Fruit fly (Drosophila melanogaster) whole organism, prepupa: ENCODE results near the gene Ugt36E1.
A peak's percentile ranks its signal among the peaks of the same experiment; 100 is the strongest.

Experiments
- Blimp-1 ChIP-seq: fragments of 200-800 bp; sonication (Bioruptor generic); optimal IDR thresholded peaks from 3 replicates; lab custom pipeline; 2017; ENCODE audit warnings: missing biosample characterization, missing genetic modification characterization, mild to moderate bottlenecking, moderate library complexity, missing genetic modification reagents
- CG10631 ChIP-seq: fragments of 200-800 bp; sonication (Bioruptor generic); optimal IDR thresholded peaks from 2 replicates; lab custom pipeline; 2016; ENCODE audit warnings: missing biosample characterization, missing genetic modification characterization
- CG11294 ChIP-seq: fragments of 200-800 bp; sonication (Bioruptor generic); IDR thresholded peaks from 2 replicates; pipeline ENCODE4 v1.3.6; 2022; ENCODE audit warnings: missing biosample characterization, missing genetic modification characterization
- CG1621 ChIP-seq: fragments of 200-800 bp; sonication (Bioruptor generic); optimal IDR thresholded peaks from 3 replicates; lab custom pipeline; 2018; ENCODE audit warnings: missing biosample characterization, mild to moderate bottlenecking, missing genetic modification characterization
- CG16779 ChIP-seq: fragments of 200-800 bp; sonication (Bioruptor generic); optimal IDR thresholded peaks from 3 replicates; lab custom pipeline; 2017; ENCODE audit warnings: missing biosample characterization, mild to moderate bottlenecking, missing genetic modification characterization
- CG34406 ChIP-seq: fragments of 200-800 bp; sonication (Bioruptor generic); optimal IDR thresholded peaks from 3 replicates; lab custom pipeline; 2016; ENCODE audit warnings: missing biosample characterization, missing genetic modification characterization
- CG3919 ChIP-seq: fragments of 200-800 bp; sonication (Bioruptor generic); optimal IDR thresholded peaks from 3 replicates; lab custom pipeline; 2016; ENCODE audit warnings: missing biosample characterization, missing genetic modification characterization
- CG4318 ChIP-seq: fragments of 200-800 bp; sonication (Bioruptor generic); optimal IDR thresholded peaks from 3 replicates; lab custom pipeline; 2017; ENCODE audit warnings: missing biosample characterization, mild to moderate bottlenecking, missing genetic modification characterization
- CG6163 ChIP-seq: fragments of 200-800 bp; sonication (Bioruptor generic); IDR thresholded peaks from 3 replicates; pipeline ENCODE4 v1.3.6; 2022; ENCODE audit warnings: missing biosample characterization, missing genetic modification characterization
- CG6792 ChIP-seq: fragments of 200-800 bp; sonication (Bioruptor generic); optimal IDR thresholded peaks from 3 replicates; lab custom pipeline; 2016; ENCODE audit warnings: missing biosample characterization, missing genetic modification characterization
- CG6854 ChIP-seq: fragments of 200-800 bp; sonication (Bioruptor generic); optimal IDR thresholded peaks from 2 replicates; lab custom pipeline; 2017; ENCODE audit warnings: missing biosample characterization, mild to moderate bottlenecking, missing genetic modification characterization
- CG7368 ChIP-seq: fragments of 200-800 bp; sonication (Bioruptor generic); optimal IDR thresholded peaks from 3 replicates; lab custom pipeline; 2016; ENCODE audit warnings: missing biosample characterization, missing genetic modification characterization
- CG8319 ChIP-seq: fragments of 200-800 bp; sonication (Bioruptor generic); optimal IDR thresholded peaks from 3 replicates; lab custom pipeline; 2016; ENCODE audit warnings: missing biosample characterization, missing genetic modification characterization
- CG9139 ChIP-seq: fragments of 200-800 bp; sonication (Bioruptor generic); optimal IDR thresholded peaks from 3 replicates; lab custom pipeline; 2017; ENCODE audit warnings: missing biosample characterization, mild to moderate bottlenecking, missing genetic modification characterization
- Eip75B ChIP-seq: fragments of 200-800 bp; sonication (Bioruptor generic); optimal IDR thresholded peaks from 3 replicates; lab custom pipeline; 2016; ENCODE audit warnings: missing biosample characterization, missing genetic modification characterization
- Eip93F ChIP-seq: fragments of 200-800 bp; sonication (Bioruptor generic); optimal IDR thresholded peaks from 2 replicates; lab custom pipeline; 2016; ENCODE audit warnings: missing biosample characterization, mild to moderate bottlenecking, missing genetic modification characterization
- Ets21C ChIP-seq: fragments of 200-800 bp; sonication (Bioruptor generic); optimal IDR thresholded peaks from 3 replicates; lab custom pipeline; 2016; ENCODE audit warnings: missing biosample characterization, missing genetic modification characterization
- Hr38 ChIP-seq: sonication (Bioruptor generic); optimal IDR thresholded peaks from 2 replicates; lab custom pipeline; 2016; ENCODE audit warnings: missing biosample characterization, missing genetic modification characterization
- Hr39 ChIP-seq: fragments of 200-800 bp; sonication (Bioruptor generic); optimal IDR thresholded peaks from 2 replicates; lab custom pipeline; 2016; ENCODE audit warnings: missing biosample characterization, missing genetic modification characterization
- Met ChIP-seq: fragments of 200-800 bp; sonication (Bioruptor generic); optimal IDR thresholded peaks from 3 replicates; lab custom pipeline; 2016; ENCODE audit warnings: missing biosample characterization, missing genetic modification characterization
- OdsH ChIP-seq: fragments of 200-800 bp; sonication (Bioruptor generic); optimal IDR thresholded peaks from 3 replicates; lab custom pipeline; 2016; ENCODE audit warnings: missing biosample characterization, missing genetic modification characterization
- Sox14 ChIP-seq: fragments of 200-800 bp; sonication (Bioruptor generic); optimal IDR thresholded peaks from 3 replicates; lab custom pipeline; 2016; ENCODE audit warnings: missing biosample characterization, missing genetic modification characterization
- Sox15 ChIP-seq: fragments of 200-800 bp; sonication (Bioruptor generic); optimal IDR thresholded peaks from 3 replicates; lab custom pipeline; 2016; ENCODE audit warnings: missing biosample characterization, missing genetic modification characterization
- achi ChIP-seq: fragments of 200-800 bp; sonication (Bioruptor generic); optimal IDR thresholded peaks from 3 replicates; lab custom pipeline; 2016; ENCODE audit warnings: missing biosample characterization, missing genetic modification characterization
- cyc ChIP-seq: fragments of 200-800 bp; sonication (Bioruptor generic); optimal IDR thresholded peaks from 3 replicates; lab custom pipeline; 2016; ENCODE audit warnings: missing biosample characterization, missing genetic modification characterization
- dsx ChIP-seq: fragments of 200-800 bp; optimal IDR thresholded peaks from 3 replicates; lab custom pipeline; 2019; ENCODE audit warnings: missing biosample characterization, mild to moderate bottlenecking, missing genetic modification characterization, moderate library complexity; ENCODE audit not compliant: poor library complexity, severe bottlenecking
- eg ChIP-seq: fragments of 200-800 bp; sonication (Bioruptor generic); IDR thresholded peaks from 3 replicates; pipeline ENCODE4 v1.3.6; 2022; ENCODE audit warnings: missing biosample characterization, missing genetic modification characterization
- esn ChIP-seq: fragments of 200-800 bp; sonication (Bioruptor generic); optimal IDR thresholded peaks from 2 replicates; lab custom pipeline; 2016; ENCODE audit warnings: missing biosample characterization, mild to moderate bottlenecking, missing genetic modification characterization, moderate library complexity
- fd59A ChIP-seq: fragments of 200-800 bp; sonication (Bioruptor generic); optimal IDR thresholded peaks from 2 replicates; lab custom pipeline; 2017; ENCODE audit warnings: missing biosample characterization, mild to moderate bottlenecking, missing genetic modification characterization, missing genetic modification reagents
- fd85E ChIP-seq: fragments of 200-800 bp; sonication (Bioruptor generic); optimal IDR thresholded peaks from 3 replicates; lab custom pipeline; 2016; ENCODE audit warnings: missing biosample characterization, missing genetic modification characterization
- fkh ChIP-seq: fragments of 200-800 bp; sonication (Bioruptor generic); optimal IDR thresholded peaks from 3 replicates; lab custom pipeline; 2017; ENCODE audit warnings: missing biosample characterization, mild to moderate bottlenecking, missing genetic modification characterization, moderate library complexity
- lz ChIP-seq: fragments of 200-800 bp; sonication (Bioruptor generic); optimal IDR thresholded peaks from 3 replicates; lab custom pipeline; 2016; ENCODE audit warnings: missing biosample characterization, missing genetic modification characterization
- spab ChIP-seq: fragments of 200-800 bp; sonication (Bioruptor generic); optimal IDR thresholded peaks from 2 replicates; lab custom pipeline; 2017; ENCODE audit warnings: missing biosample characterization, mild to moderate bottlenecking, missing genetic modification characterization, missing genetic modification reagents
- ss ChIP-seq, 2 experiments: fragments of 200-800 bp; sonication (Bioruptor generic); optimal IDR thresholded peaks; 2 replicates in 1 of 2; 3 replicates in 1 of 2; lab custom pipeline; 2017 to 2018; ENCODE audit warnings: mild to moderate bottlenecking in 2 of 2, missing biosample characterization in 2 of 2, missing genetic modification characterization in 2 of 2, moderate library complexity in 1 of 2
- svp ChIP-seq: fragments of 200-800 bp; sonication (Bioruptor generic); peaks from one replicate; lab custom pipeline; 2016; ENCODE audit warnings: missing biosample characterization, missing genetic modification characterization
- topi ChIP-seq: fragments of 200-800 bp; sonication (Bioruptor generic); optimal IDR thresholded peaks from 3 replicates; lab custom pipeline; 2016; ENCODE audit warnings: missing biosample characterization, missing genetic modification characterization

Gene Ugt36E1

DNA sequence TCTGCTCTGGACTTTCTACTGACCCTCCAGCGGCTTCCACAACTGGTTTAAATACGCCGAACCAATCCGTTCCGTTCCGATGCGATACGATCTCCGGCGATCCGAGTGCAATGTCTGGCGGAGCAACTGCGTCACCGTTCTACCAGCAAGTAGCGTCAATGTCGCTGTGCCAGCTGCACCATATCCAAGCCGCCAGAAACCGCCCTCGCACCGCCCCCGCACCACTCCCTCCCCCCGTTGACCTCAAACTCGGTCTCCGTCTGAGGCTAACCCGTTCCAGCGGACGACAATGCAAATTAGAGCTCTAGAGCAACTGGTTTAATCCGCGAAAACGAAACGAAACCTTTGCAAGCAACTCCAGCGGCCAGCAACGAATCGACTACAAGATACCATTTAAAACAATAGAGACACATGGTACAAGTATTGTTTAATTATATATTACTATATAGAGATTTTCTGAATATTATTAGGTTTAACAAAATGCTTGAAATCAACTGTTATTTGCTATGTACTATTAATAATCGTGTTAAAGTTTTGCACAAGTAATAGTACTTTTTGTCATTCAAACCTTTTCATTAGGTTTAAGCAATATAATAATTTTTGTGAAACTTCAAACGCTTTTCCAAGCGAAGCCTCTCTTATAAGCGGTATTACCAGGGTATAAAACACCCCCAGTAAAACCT lies 15.5 kb upstream of the Ugt36E1 start, which contains the start of the genes CG10570 and CG42502 (continued):
- peak; percentile 48 for TF ChIP-seq CG34406 (GFP tag; lab: Kevin White, UChicago)
- no peak for TF ChIP-seq fkh (GFP tag; lab: Kevin White, UChicago)
- no peak for TF ChIP-seq fd59A
- peak; percentile 33 for TF ChIP-seq dsx
- TF ChIP-seq topi (GFP tag; lab: Kevin White, UChicago): peak; percentile 17
- TF ChIP-seq lz (GFP tag; lab: Kevin White, UChicago): no peak
- TF ChIP-seq Blimp-1: no peak
- no peak for TF ChIP-seq Hr38 (GFP tag; lab: Kevin White, UChicago)
- no peak for TF ChIP-seq Hr39 (GFP tag; lab: Kevin White, UChicago)
- TF ChIP-seq CG7368 (GFP tag; lab: Kevin White, UChicago): no peak
- no peak for TF ChIP-seq Eip93F
- no peak for TF ChIP-seq CG8319 (GFP tag; lab: Kevin White, UChicago)
- TF ChIP-seq CG1621: peak; percentile 93
- TF ChIP-seq fd85E (GFP tag; lab: Kevin White, UChicago): no peak

DNA sequence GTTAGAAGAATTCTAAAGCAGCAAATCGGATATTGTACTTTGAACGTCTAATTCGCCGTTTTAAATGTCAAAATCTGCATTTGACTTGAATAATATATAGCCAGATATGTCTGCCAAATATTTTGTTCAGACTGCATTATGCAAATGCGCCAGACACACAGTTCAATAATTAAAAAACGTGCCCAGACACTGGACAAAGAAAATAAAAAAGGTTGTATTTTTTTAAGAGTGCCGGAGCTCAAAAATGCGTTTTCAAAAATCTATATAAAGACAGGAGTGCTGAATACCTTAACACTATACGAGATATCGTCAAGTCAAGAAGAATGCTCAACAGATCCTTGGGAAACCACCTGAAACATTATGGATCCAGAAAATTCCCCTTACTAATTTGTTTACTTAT lies 14.2 kb upstream of the Ugt36E1 start, which contains the start of the genes CG17325 and CG42305:
TSS of gene CG17325 (plus strand) at position 301 of the 400 bp plus-strand sequence.
TSS of gene CG42305 (plus strand) at position 301 of the 400 bp plus-strand sequence.
- no peak for TF ChIP-seq CG10631 (GFP tag; lab: Kevin White, UChicago)
- TF ChIP-seq CG6792 (GFP tag; lab: Kevin White, UChicago): no peak
- no peak for TF ChIP-seq OdsH
- no peak for TF ChIP-seq fkh (GFP tag; lab: Kevin White, UChicago)
- TF ChIP-seq CG4318: no peak
- no peak for TF ChIP-seq Hr38 (GFP tag; lab: Kevin White, UChicago)
- TF ChIP-seq Sox15: no peak
- TF ChIP-seq, all 60 proteins: peak for 0

DNA sequence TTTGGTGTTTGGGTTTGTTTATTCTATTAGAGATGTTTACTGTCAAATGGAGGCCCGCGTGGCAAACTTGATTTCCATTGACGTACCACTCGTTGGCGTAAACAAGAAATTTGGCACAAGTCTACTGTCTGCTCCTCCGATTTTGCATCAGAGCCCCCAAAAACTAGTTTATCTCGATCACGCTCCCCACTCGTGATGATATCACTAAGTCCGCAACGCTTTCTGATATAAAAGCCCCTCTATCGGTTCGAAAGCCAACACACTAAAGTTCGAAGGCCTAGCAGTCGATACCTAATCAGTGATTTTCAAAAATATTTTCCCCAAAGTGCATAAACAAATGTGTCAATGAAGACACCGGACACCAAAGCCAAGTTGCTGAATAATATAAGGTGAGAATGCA lies 13.8 kb upstream of the Ugt36E1 start:
- no peak for TF ChIP-seq achi (GFP tag; lab: Kevin White, UChicago)

DNA sequence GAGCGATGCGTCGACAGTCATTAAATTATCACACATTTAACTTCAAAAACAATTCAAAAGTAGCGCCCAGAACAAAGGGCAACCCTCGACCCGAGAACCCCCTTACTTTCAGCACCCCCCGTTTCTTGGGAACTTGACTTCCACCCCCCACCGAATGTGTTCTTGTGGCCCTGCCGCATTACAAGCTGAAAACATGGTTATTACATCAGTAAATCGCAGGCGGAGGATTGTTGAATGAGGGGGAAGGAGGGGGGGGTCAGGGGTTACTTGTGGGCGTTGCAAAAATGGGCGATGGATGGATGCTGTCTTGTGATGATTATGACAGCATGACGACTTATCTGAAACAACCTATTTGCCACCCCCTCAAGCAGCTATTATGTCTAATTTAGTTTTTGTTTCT lies 11.4 kb upstream of the Ugt36E1 start:
- TF ChIP-seq Ets21C (GFP tag; lab: Kevin White, UChicago) (no peak), ss (GFP tag; optimal IDR thresholded peaks at IDR 0.05; lab: Kevin White, UChicago) (no peak), Hr38 (GFP tag; lab: Kevin White, UChicago) (no peak), Eip75B (no peak), Met (no peak)

DNA sequence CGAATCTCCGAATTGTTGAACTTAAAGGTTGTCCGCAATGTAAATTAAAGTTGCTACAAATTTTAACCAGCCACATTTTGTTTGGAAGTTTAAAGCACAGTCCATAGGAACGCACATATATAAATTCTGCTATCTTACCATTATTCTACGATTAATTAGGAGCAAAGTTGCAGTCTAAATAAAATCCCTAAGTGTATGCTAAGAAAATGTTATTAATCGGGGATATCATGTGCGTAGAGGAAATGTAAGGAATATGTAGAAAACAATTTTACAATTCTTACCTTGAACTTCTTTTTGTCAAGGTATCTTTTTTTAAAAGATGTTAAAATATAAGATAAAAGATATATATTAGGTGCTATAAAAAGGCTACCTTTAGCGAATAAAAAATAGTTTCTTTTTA lies 8.2 kb upstream of the Ugt36E1 start:
- TF ChIP-seq Ets21C (GFP tag; lab: Kevin White, UChicago) (no peak), svp (GFP tag; lab: Kevin White, UChicago) (peak; percentile 17)

DNA sequence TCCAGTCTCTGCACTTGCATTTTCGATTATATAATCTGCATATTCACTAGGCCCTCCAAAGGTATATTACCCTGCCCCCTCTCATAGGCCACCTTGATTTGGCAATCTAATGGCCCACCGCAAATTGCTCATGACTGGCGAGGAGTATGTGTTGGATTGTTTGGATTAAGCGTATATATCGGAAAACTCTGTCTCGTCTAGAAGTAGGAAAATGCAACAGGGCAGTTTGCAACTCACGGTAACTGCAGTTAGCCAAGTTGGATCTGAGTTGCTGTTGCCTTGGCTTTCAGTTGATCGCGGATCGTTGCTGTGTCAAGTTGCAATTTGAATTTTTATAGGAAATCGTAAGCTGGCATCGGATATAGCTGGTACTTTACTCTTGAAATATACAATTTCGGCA lies 7.5 kb upstream of the Ugt36E1 start, which contains the start of gene Ugt36F1:
TSS of gene Ugt36F1 (plus strand) at position 301 of the 400 bp plus-strand sequence.
- TF ChIP-seq spab: no peak
- TF ChIP-seq dsx: no peak
- TF ChIP-seq Eip93F: no peak
- no peak for TF ChIP-seq Ets21C (GFP tag; lab: Kevin White, UChicago)
- TF ChIP-seq Eip75B: no peak
- TF ChIP-seq eg: no peak
- no peak for TF ChIP-seq CG6163
- TF ChIP-seq CG9139 (GFP tag; lab: Kevin White, UChicago): no peak
- no peak for TF ChIP-seq CG16779
- no peak for TF ChIP-seq Hr38 (GFP tag; lab: Kevin White, UChicago)
- no peak for TF ChIP-seq CG6854
- no peak for TF ChIP-seq CG11294
- TF ChIP-seq CG3919 (GFP tag; lab: Kevin White, UChicago): no peak
- no peak for TF ChIP-seq Sox14 (GFP tag; lab: Kevin White, UChicago)
- TF ChIP-seq CG34406 (GFP tag; lab: Kevin White, UChicago): no peak
- TF ChIP-seq cyc: no peak
- TF ChIP-seq topi (GFP tag; lab: Kevin White, UChicago): no peak
- no peak for TF ChIP-seq esn
- TF ChIP-seq svp (GFP tag; lab: Kevin White, UChicago): no peak
- TF ChIP-seq CG4318: no peak
